Fruit fly (Drosophila melanogaster) whole organism, embryonic: ENCODE results near the gene Cyp9f2.
A peak's percentile ranks its signal among the peaks of the same experiment; 100 is the strongest.

Experiments
- CG12104 ChIP-seq: fragments of 200-800 bp; sonication (Bioruptor generic); optimal IDR thresholded peaks from 3 replicates; lab custom pipeline; 2016; ENCODE audit warnings: missing biosample characterization, missing genetic modification characterization
- CG12299 ChIP-seq: fragments of 200-800 bp; sonication (Bioruptor generic); optimal IDR thresholded peaks from 2 replicates; lab custom pipeline; 2018; ENCODE audit warnings: missing biosample characterization, mild to moderate bottlenecking, missing genetic modification characterization
- CG13296 ChIP-seq: fragments of 200-800 bp; sonication (Bioruptor generic); optimal IDR thresholded peaks from 3 replicates; lab custom pipeline; 2018; ENCODE audit warnings: missing biosample characterization, mild to moderate bottlenecking, missing genetic modification characterization
- CG13894 ChIP-seq: fragments of 200-800 bp; sonication (Bioruptor generic); optimal IDR thresholded peaks from 3 replicates; lab custom pipeline; 2018; ENCODE audit warnings: missing biosample characterization, mild to moderate bottlenecking, missing genetic modification characterization, moderate library complexity
- CG14965 ChIP-seq: fragments of 200-800 bp; sonication (Bioruptor generic); optimal IDR thresholded peaks from 2 replicates; lab custom pipeline; 2016; ENCODE audit warnings: missing biosample characterization, missing genetic modification characterization, borderline replicate concordance
- CG15514 ChIP-seq: fragments of 200-800 bp; sonication (Bioruptor generic); optimal IDR thresholded peaks from 3 replicates; lab custom pipeline; 2017; ENCODE audit warnings: missing biosample characterization, missing genetic modification characterization, mild to moderate bottlenecking, moderate library complexity, missing genetic modification reagents
- CG16813 ChIP-seq: fragments of 200-800 bp; sonication (Bioruptor generic); IDR thresholded peaks from 3 replicates; pipeline ENCODE4 v1.3.6; 2022; ENCODE audit warnings: missing biosample characterization, missing genetic modification characterization; ENCODE audit not compliant: partially characterized antibody
- CG2116 ChIP-seq: fragments of 200-800 bp; sonication (Bioruptor generic); optimal IDR thresholded peaks from 3 replicates; lab custom pipeline; 2018; ENCODE audit warnings: missing biosample characterization, mild to moderate bottlenecking, missing genetic modification characterization
- CG2889 ChIP-seq: fragments of 200-800 bp; sonication (Bioruptor generic); IDR thresholded peaks from 3 replicates; pipeline ENCODE4 v1.3.6; 2022; ENCODE audit warnings: missing biosample characterization, missing genetic modification characterization
- CG31441 ChIP-seq: fragments of 200-800 bp; sonication (Bioruptor generic); IDR thresholded peaks from 2 replicates; pipeline ENCODE4 v1.3.6; 2022; ENCODE audit warnings: missing biosample characterization, missing genetic modification characterization
- CG3838 ChIP-seq: fragments of 200-800 bp; sonication (Bioruptor generic); optimal IDR thresholded peaks from 3 replicates; lab custom pipeline; 2016; ENCODE audit warnings: missing biosample characterization, missing genetic modification characterization
- CG42726 ChIP-seq: fragments of 200-800 bp; sonication (Bioruptor generic); IDR thresholded peaks from 2 replicates; pipeline ENCODE4 v1.3.6; 2022; ENCODE audit warnings: missing biosample characterization, missing genetic modification characterization; ENCODE audit not compliant: partially characterized antibody
- CG43689 ChIP-seq: fragments of 200-800 bp; sonication (Bioruptor generic); IDR thresholded peaks from 2 replicates; pipeline ENCODE4 v1.3.6; 2022; ENCODE audit warnings: missing biosample characterization, missing genetic modification characterization
- CG4617 ChIP-seq: fragments of 200-800 bp; sonication (Bioruptor generic); optimal IDR thresholded peaks from 3 replicates; lab custom pipeline; 2016; ENCODE audit warnings: missing biosample characterization, missing genetic modification characterization, borderline replicate concordance
- CG4707 ChIP-seq: fragments of 200-800 bp; sonication (Bioruptor generic); optimal IDR thresholded peaks from 2 replicates; lab custom pipeline; 2018; ENCODE audit warnings: missing biosample characterization, mild to moderate bottlenecking, missing genetic modification characterization, moderate library complexity
- CG7987 ChIP-seq: fragments of 200-800 bp; sonication (Bioruptor generic); optimal IDR thresholded peaks from 2 replicates; lab custom pipeline; 2018; ENCODE audit warnings: missing biosample characterization, mild to moderate bottlenecking, missing genetic modification characterization, moderate library complexity
- CG8290 ChIP-seq, 3 experiments: fragments of 200-800 bp; sonication (Bioruptor generic); optimal IDR thresholded peaks; 2 replicates each; lab custom pipeline; 2016 to 2019; ENCODE audit warnings: missing biosample characterization in 3 of 3, missing genetic modification characterization in 3 of 3, mild to moderate bottlenecking in 2 of 3, moderate library complexity in 1 of 3
- CTCF ChIP-seq: fragments of 200-800 bp; sonication (Bioruptor generic); optimal IDR thresholded peaks from 2 replicates; lab custom pipeline; 2017; ENCODE audit warnings: missing biosample characterization, mild to moderate bottlenecking, missing genetic modification characterization, moderate library complexity
- Camta ChIP-seq: fragments of 200-800 bp; sonication (Bioruptor generic); optimal IDR thresholded peaks from 2 replicates; lab custom pipeline; 2016; ENCODE audit warnings: missing biosample characterization, missing genetic modification characterization
- CkIIα-i1 ChIP-seq: fragments of 200-800 bp; sonication (Bioruptor generic); IDR thresholded peaks from 2 replicates; pipeline ENCODE4 v1.3.6; 2022; ENCODE audit warnings: missing biosample characterization, missing genetic modification characterization
- Dll ChIP-seq: fragments of 200-800 bp; sonication (Bioruptor generic); IDR thresholded peaks from 4 replicates; pipeline ENCODE4 v1.3.6; 2022; ENCODE audit warnings: missing biosample characterization, missing genetic modification characterization; ENCODE audit not compliant: partially characterized antibody
- Ets65A ChIP-seq: fragments of 200-800 bp; sonication (Bioruptor generic); peaks from one replicate; lab custom pipeline; 2016; ENCODE audit warnings: missing biosample characterization, missing genetic modification characterization
- Ets97D ChIP-seq: fragments of 200-800 bp; sonication (Bioruptor generic); optimal IDR thresholded peaks from 3 replicates; lab custom pipeline; 2016; ENCODE audit warnings: missing biosample characterization, missing genetic modification characterization
- Fer1 ChIP-seq: fragments of 200-800 bp; sonication (Bioruptor generic); optimal IDR thresholded peaks from 2 replicates; lab custom pipeline; 2017; ENCODE audit warnings: missing biosample characterization, mild to moderate bottlenecking, missing genetic modification characterization
- HLH54F ChIP-seq: fragments of 200-800 bp; sonication (Bioruptor generic); optimal IDR thresholded peaks from 3 replicates; lab custom pipeline; 2016; ENCODE audit warnings: missing biosample characterization, missing genetic modification characterization
- Hey ChIP-seq: fragments of 200-800 bp; sonication (Bioruptor generic); optimal IDR thresholded peaks from 3 replicates; lab custom pipeline; 2018; ENCODE audit warnings: missing biosample characterization, mild to moderate bottlenecking, missing genetic modification characterization
- HmgZ ChIP-seq: fragments of 200-800 bp; sonication (Bioruptor generic); optimal IDR thresholded peaks from 2 replicates; lab custom pipeline; 2018; ENCODE audit warnings: missing biosample characterization, mild to moderate bottlenecking, missing genetic modification characterization
- Nf-YA ChIP-seq: fragments of 200-800 bp; sonication (Bioruptor generic); IDR thresholded peaks from 2 replicates; pipeline ENCODE4 v1.3.6; 2022; ENCODE audit warnings: missing biosample characterization, missing genetic modification characterization
- Oli ChIP-seq: fragments of 200-800 bp; sonication (Bioruptor generic); optimal IDR thresholded peaks from 2 replicates; lab custom pipeline; 2018; ENCODE audit warnings: missing biosample characterization, mild to moderate bottlenecking, missing genetic modification characterization, moderate library complexity
- bbx ChIP-seq: fragments of 200-800 bp; sonication (Bioruptor generic); IDR thresholded peaks from 2 replicates; pipeline ENCODE4 v1.3.6; 2022; ENCODE audit warnings: missing biosample characterization, missing genetic modification characterization; ENCODE audit not compliant: partially characterized antibody
- cg ChIP-seq: fragments of 200-800 bp; sonication (Bioruptor generic); optimal IDR thresholded peaks from 3 replicates; lab custom pipeline; 2019; ENCODE audit warnings: missing biosample characterization, mild to moderate bottlenecking, missing genetic modification characterization, moderate library complexity
- dysf ChIP-seq: fragments of 200-800 bp; sonication (Bioruptor generic); IDR thresholded peaks from 3 replicates; pipeline ENCODE4 v1.3.6; 2022; ENCODE audit warnings: missing biosample characterization, missing genetic modification characterization
- fru ChIP-seq: fragments of >200 bp; optimal IDR thresholded peaks from 2 replicates; lab custom pipeline; 2017
- gcm ChIP-seq: fragments of 200-800 bp; sonication (Bioruptor generic); optimal IDR thresholded peaks from 2 replicates; lab custom pipeline; 2019; ENCODE audit warnings: missing biosample characterization, mild to moderate bottlenecking, missing genetic modification characterization, moderate library complexity
- gcm2 ChIP-seq: fragments of 200-800 bp; sonication (Bioruptor generic); optimal IDR thresholded peaks from 2 replicates; lab custom pipeline; 2016; ENCODE audit warnings: missing biosample characterization, missing genetic modification characterization
- gfzf ChIP-seq: fragments of 200-800 bp; sonication (Bioruptor generic); optimal IDR thresholded peaks from 2 replicates; lab custom pipeline; 2016; ENCODE audit warnings: missing biosample characterization, mild to moderate bottlenecking, missing genetic modification characterization, moderate library complexity
- grn ChIP-seq: fragments of 200-800 bp; sonication (Bioruptor generic); optimal IDR thresholded peaks from 3 replicates; lab custom pipeline; 2017; ENCODE audit warnings: missing biosample characterization, missing genetic modification characterization
- gro ChIP-seq: fragments of 200-800 bp; sonication (Bioruptor generic); optimal IDR thresholded peaks from 2 replicates; lab custom pipeline; 2016; ENCODE audit warnings: missing biosample characterization, missing genetic modification characterization
- knrl ChIP-seq: fragments of 200-800 bp; sonication (Bioruptor generic); IDR thresholded peaks from 3 replicates; pipeline ENCODE4 v1.3.6; 2022; ENCODE audit warnings: missing biosample characterization, missing genetic modification characterization; ENCODE audit not compliant: partially characterized antibody
- lab ChIP-seq: fragments of 200-800 bp; sonication (Bioruptor generic); optimal IDR thresholded peaks from 3 replicates; lab custom pipeline; 2017; ENCODE audit warnings: missing biosample characterization, missing genetic modification characterization, mild to moderate bottlenecking, moderate library complexity, missing genetic modification reagents
- mirr ChIP-seq: fragments of 200-800 bp; sonication (Bioruptor generic); optimal IDR thresholded peaks from 3 replicates; lab custom pipeline; 2018; ENCODE audit warnings: missing biosample characterization, mild to moderate bottlenecking, missing genetic modification characterization
- p53 ChIP-seq: fragments of 200-800 bp; sonication (Bioruptor generic); optimal IDR thresholded peaks from 2 replicates; lab custom pipeline; 2016; ENCODE audit warnings: missing biosample characterization, missing genetic modification characterization
- prd ChIP-seq, 3 experiments: fragments of >200 bp in 2 of 3; fragments of 200-800 bp in 1 of 3; sonication (Bioruptor generic) in 1 of 3; optimal IDR thresholded peaks in 2 of 3; IDR thresholded peaks in 1 of 3; 2 replicates in 2 of 3; 3 replicates in 1 of 3; pipeline versions ENCODE4 v1.3.6 to Lab custom; 2017 to 2022; ENCODE audit warnings: missing biosample characterization in 1 of 3, missing genetic modification characterization in 1 of 3
- sens ChIP-seq: fragments of 200-800 bp; sonication (Bioruptor generic); peaks from one replicate; lab custom pipeline; 2016; ENCODE audit warnings: missing biosample characterization, missing genetic modification characterization
- sug ChIP-seq: fragments of 200-800 bp; optimal IDR thresholded peaks from 2 replicates; lab custom pipeline; 2019; ENCODE audit warnings: missing biosample characterization, mild to moderate bottlenecking, missing genetic modification characterization, moderate library complexity
- tin ChIP-seq: fragments of 200-800 bp; sonication (Bioruptor generic); optimal IDR thresholded peaks from 3 replicates; lab custom pipeline; 2016; ENCODE audit warnings: missing biosample characterization, missing genetic modification characterization
- z ChIP-seq: fragments of 200-800 bp; sonication (Bioruptor generic); IDR thresholded peaks from 3 replicates; pipeline ENCODE4 v1.3.6; 2022; ENCODE audit warnings: missing biosample characterization, missing genetic modification characterization
- zfh2 ChIP-seq: fragments of 200-800 bp; sonication (Bioruptor generic); optimal IDR thresholded peaks from 2 replicates; lab custom pipeline; 2016; ENCODE audit warnings: missing biosample characterization, missing genetic modification characterization

Cyp9f2 gene

dm6 chr3R:12401672-12402296 is 4.0 kb downstream of the Cyp9f2 start, which contains the start of gene DNAlig3 (continued):
- TF ChIP-seq CG8290 (GFP tag; optimal IDR thresholded peaks at IDR 0.05; lab: Kevin White, UChicago), result no peak
- TF ChIP-seq CG8290 (tag; optimal IDR thresholded peaks at IDR 0.05; lab: Kevin White, UChicago), result peak in 1 of 2 experiments; percentile 40
- no peak for TF ChIP-seq gcm
- no peak for TF ChIP-seq CkIIα-i1
- TF ChIP-seq gfzf (GFP tag; lab: Kevin White, UChicago), result peak; percentile 27
- no peak for TF ChIP-seq tin (GFP tag; lab: Kevin White, UChicago)
- TF ChIP-seq CTCF, result peak; percentile 45
- TF ChIP-seq Camta (GFP tag; lab: Kevin White, UChicago), result no peak
- TF ChIP-seq CG13894, result no peak
- peak; percentile 2 for TF ChIP-seq CG4617 (GFP tag; lab: Kevin White, UChicago)
- TF ChIP-seq zfh2 (GFP tag; lab: Kevin White, UChicago), result no peak
- TF ChIP-seq Hey (tag; lab: Kevin White, UChicago), result no peak
- TF ChIP-seq CG15514 (GFP tag; lab: Kevin White, UChicago), result peak; percentile 79
- TF ChIP-seq CG2889 (GFP tag; lab: Robert Waterston, UW), result no peak
- TF ChIP-seq Nf-YA (GFP tag; lab: Robert Waterston, UW), result peak; percentile 23; the same call in 1 of the 2 replicates
- TF ChIP-seq Oli (tag; lab: Kevin White, UChicago), result no peak

DNA sequence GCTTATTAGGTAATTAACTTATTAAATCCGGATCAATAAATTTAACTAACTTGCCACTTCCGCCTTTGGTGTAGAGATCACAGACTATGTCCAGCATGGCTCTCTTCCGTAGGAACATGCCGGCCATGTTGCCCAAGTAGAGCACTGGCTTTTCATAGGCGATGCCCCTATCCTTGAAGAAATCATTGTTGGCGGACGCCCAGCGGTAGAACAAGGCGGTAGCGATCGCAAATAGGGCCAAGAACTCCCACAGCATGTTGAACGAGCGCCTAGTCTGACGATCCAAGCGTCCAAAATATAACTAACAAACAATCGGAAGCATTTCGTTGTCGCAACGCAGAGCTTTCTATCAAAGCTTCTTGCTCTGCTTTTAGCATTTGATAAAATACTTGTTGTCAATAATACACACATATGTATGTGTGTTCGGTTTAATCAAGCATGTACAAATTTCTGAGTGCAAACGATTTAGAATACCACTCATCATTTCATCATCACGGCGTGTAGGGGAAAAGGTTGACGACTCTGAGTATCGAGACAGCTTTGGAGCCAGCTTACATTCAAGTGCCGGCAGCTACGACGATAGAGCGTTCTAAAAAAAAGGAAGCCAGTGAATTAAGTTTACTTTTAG is 7.1 kb downstream of the Cyp9f2 start, which contains the start of gene Cyp9f3:
TSS of gene Cyp9f3 (minus strand) at position 310 of the 628 bp plus-strand sequence.
- no peak for TF ChIP-seq grn (GFP tag; lab: Kevin White, UChicago)
- TF ChIP-seq HmgZ (tag; lab: Kevin White, UChicago), result peak; percentile 13
- no peak for TF ChIP-seq CG12104 (GFP tag; lab: Kevin White, UChicago)
- TF ChIP-seq Ets97D, result no peak
- TF ChIP-seq knrl, result no peak
- peak; percentile 1 for TF ChIP-seq sens (GFP tag; lab: Kevin White, UChicago)
- TF ChIP-seq gcm2 (GFP tag; lab: Kevin White, UChicago), result no peak
- TF ChIP-seq prd (optimal IDR thresholded peaks at IDR 0.05; lab: Kevin White, UChicago), result no peak
- no peak for TF ChIP-seq prd (GFP tag; IDR thresholded peaks at IDR 0.05; lab: Robert Waterston, UW)
- TF ChIP-seq mirr, result peak; percentile 69
- peak; percentile 50 for TF ChIP-seq Ets65A (GFP tag; lab: Kevin White, UChicago)
- peak; percentile 88 for TF ChIP-seq z (GFP tag; lab: Robert Waterston, UW)
- no peak for TF ChIP-seq Dll (GFP tag; lab: Robert Waterston, UW)
- no peak for TF ChIP-seq HLH54F
- TF ChIP-seq CG7987 (GFP tag; lab: Kevin White, UChicago), result no peak
- TF ChIP-seq fru, result no peak
- 0 out of 3 replicates have a peak, but pooled peaks have one; percentile 22 for TF ChIP-seq dysf
- no peak for TF ChIP-seq p53
- no peak for TF ChIP-seq CG2116 (GFP tag; lab: Kevin White, UChicago)
- no peak for TF ChIP-seq CG43689 (GFP tag; lab: Robert Waterston, UW)
- no peak for TF ChIP-seq CG14965 (GFP tag; lab: Kevin White, UChicago)
- TF ChIP-seq sug (tag; lab: Kevin White, UChicago), result peak; percentile 2
- no peak for TF ChIP-seq CG4707 (GFP tag; lab: Kevin White, UChicago)
- TF ChIP-seq lab (GFP tag; lab: Kevin White, UChicago), result peak; percentile 25
- 0 out of 2 replicates have a peak, but pooled peaks have one; percentile 9 for TF ChIP-seq bbx
- TF ChIP-seq CG42726, result peak; percentile 46; the same call in 1 of the 2 replicates
- no peak for TF ChIP-seq CG12299 (tag; lab: Kevin White, UChicago)
- TF ChIP-seq Fer1 (GFP tag; lab: Kevin White, UChicago), result no peak
- TF ChIP-seq CG15514 (GFP tag; lab: Kevin White, UChicago), result peak; percentile 3
- no peak for TF ChIP-seq CG13296 (GFP tag; lab: Kevin White, UChicago)
- TF ChIP-seq gro, result peak; percentile 14
- TF ChIP-seq CG3838 (GFP tag; lab: Kevin White, UChicago), result peak; percentile 10
- TF ChIP-seq CG16813 (GFP tag; lab: Robert Waterston, UW), result no peak
- peak; percentile 40 for TF ChIP-seq cg
- TF ChIP-seq CG31441 (GFP tag; lab: Robert Waterston, UW), result no peak
